Worm (Caenorhabditis elegans) whole organism, L1 larva: ENCODE measurements around the gene mul-1.

Experiments
- efl-1 ChIP-seq, 4 experiments: fragments of 150-350 bp; optimal IDR thresholded peaks in 3 of 4; peaks in 1 of 4; 1 replicate in 1 of 4; 2 replicates in 3 of 4; lab custom pipeline; 2014; ENCODE audit warnings: missing biosample characterization in 2 of 4, missing genetic modification characterization in 2 of 4, missing genetic modification reagents in 2 of 4
- egl-13 ChIP-seq: sonication (generic microtip); optimal IDR thresholded peaks from 2 replicates; lab custom pipeline; 2016; ENCODE audit warnings: missing genotype, missing genetic modification reagents, missing genetic modification characterization, missing compliant biosample characterization
- lin-35 ChIP-seq, 2 experiments: fragments of 150-350 bp; optimal IDR thresholded peaks; 2 replicates each; lab custom pipeline; 2014; ENCODE audit warnings: missing biosample characterization in 2 of 2, missing genetic modification characterization in 2 of 2, missing genetic modification reagents in 2 of 2
- nhr-12 ChIP-seq: sonication (generic microtip); optimal IDR thresholded peaks from 2 replicates; lab custom pipeline; 2017; ENCODE audit warnings: missing biosample characterization, missing genetic modification characterization
- nhr-76 ChIP-seq: sonication (generic microtip); optimal IDR thresholded peaks from 2 replicates; lab custom pipeline; 2017; ENCODE audit warnings: missing biosample characterization, missing genetic modification characterization
- ztf-4 ChIP-seq: fragments of 150-350 bp; optimal IDR thresholded peaks from 2 replicates; lab custom pipeline; 2014; ENCODE audit warnings: missing biosample characterization, missing genetic modification characterization

DNA sequence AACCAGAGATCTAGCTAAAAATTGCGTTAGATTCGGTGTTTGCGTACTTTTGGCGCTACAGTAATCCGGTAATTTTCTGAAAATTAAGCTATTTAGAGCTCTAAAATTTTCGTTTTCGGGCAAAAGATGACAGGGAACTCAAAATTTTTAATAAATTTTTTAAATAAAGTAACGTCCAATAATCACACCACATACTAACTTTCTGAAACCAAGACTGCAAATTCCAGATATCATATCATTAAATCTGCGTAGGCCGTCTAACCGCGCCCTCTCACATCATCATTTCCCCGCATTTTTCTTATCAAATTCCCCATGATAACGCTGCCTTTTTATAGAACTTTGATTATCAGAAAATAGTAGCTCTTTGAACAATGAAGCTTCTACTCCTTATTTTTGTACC lies 5.5 kb downstream of the mul-1 start, which contains the start of gene drd-50:
- TF ChIP-seq egl-13 (no peak), ztf-4 (tag; lab: Kevin White, UChicago) (no peak), efl-1 (optimal IDR thresholded peaks at IDR 0.05; lab: Kevin White, UChicago) (no peak), efl-1 (GFP tag; optimal IDR thresholded peaks at IDR 0.05 in 1 of 2; lab: Kevin White, UChicago) (no peak), nhr-76 (tag; lab: Kevin White, UChicago) (no peak), nhr-12 (tag; lab: Kevin White, UChicago) (no peak), lin-35 (GFP tag; optimal IDR thresholded peaks at IDR 0.05; lab: Kevin White, UChicago) (no peak)
